Fruit fly (Drosophila melanogaster): Measurements from ENCODE around the gene Cyp4d2.

Gene Cyp4d2

dm6 chrX:2137587-2138341 is 38.0 kb upstream of the Cyp4d2 start (continued):
- peak; percentile 97 for TF ChIP-seq trh (GFP tag; optimal IDR thresholded peaks at IDR 0.05)
- peak; percentile 79 for TF ChIP-seq CTCF (GFP tag; optimal IDR thresholded peaks at IDR 0.05)
- peak; percentile 98 for TF ChIP-seq CG11504 (tag; optimal IDR thresholded peaks at IDR 0.05)
- TF ChIP-seq repo (GFP tag; optimal IDR thresholded peaks at IDR 0.05): peak; percentile 88
- TF ChIP-seq Atf-2 (GFP tag; optimal IDR thresholded peaks at IDR 0.05): peak; percentile 85
- peak; percentile 98 for TF ChIP-seq CG14710 (tag; optimal IDR thresholded peaks at IDR 0.05)
- TF ChIP-seq Spps (tag; optimal IDR thresholded peaks at IDR 0.05): peak; percentile 100
- peak; percentile 97 for TF ChIP-seq otp (GFP tag; IDR thresholded peaks at IDR 0.05)
- TF ChIP-seq wor (GFP tag; IDR thresholded peaks at IDR 0.05): peak; percentile 99
- peak; percentile 98 for TF ChIP-seq CG17328 (GFP tag; IDR thresholded peaks at IDR 0.05)
- TF ChIP-seq Neu2 (GFP tag; optimal IDR thresholded peaks at IDR 0.05; ENCODE audit: borderline replicate concordance): peak; percentile 53
- peak; percentile 92 for TF ChIP-seq Nf-YC (tag; optimal IDR thresholded peaks at IDR 0.05)
- TF ChIP-seq Rx (GFP tag; IDR thresholded peaks at IDR 0.05): peak; percentile 96
- TF ChIP-seq CG10267 (tag; optimal IDR thresholded peaks at IDR 0.05): peak; percentile 97
- TF ChIP-seq CG3726 (GFP tag; IDR thresholded peaks at IDR 0.05): peak; percentile 98
- TF ChIP-seq Camta (GFP tag; optimal IDR thresholded peaks at IDR 0.05): peak; percentile 96
- peak; percentile 95 for TF ChIP-seq Doc2 (GFP tag; IDR thresholded peaks at IDR 0.05)
- TF ChIP-seq cato (GFP tag; optimal IDR thresholded peaks at IDR 0.05; ENCODE audit: borderline replicate concordance): peak; percentile 97
- TF ChIP-seq Sry-β (GFP tag; optimal IDR thresholded peaks at IDR 0.05): peak; percentile 63
- TF ChIP-seq CG12236 (GFP tag; optimal IDR thresholded peaks at IDR 0.05): peak; percentile 90
- peak; percentile 96 for TF ChIP-seq CG8359 (GFP tag; optimal IDR thresholded peaks at IDR 0.05; ENCODE audit: borderline replicate concordance)
- TF ChIP-seq vnd (GFP tag; IDR thresholded peaks at IDR 0.05; ENCODE audit: partially characterized antibody): peak; percentile 80
- peak; percentile 97 for TF ChIP-seq corto (GFP tag; optimal IDR thresholded peaks at IDR 0.05)
- TF ChIP-seq zen2 (GFP tag; IDR thresholded peaks at IDR 0.05; ENCODE audit: partially characterized antibody): no peak; the same call in 2 of the 3 replicates
- peak; percentile 99 for TF ChIP-seq CG15601 (tag; optimal IDR thresholded peaks at IDR 0.05)
- peak; percentile 98 for TF ChIP-seq Drgx (GFP tag; IDR thresholded peaks at IDR 0.05)
- peak; percentile 71 for TF ChIP-seq dm (GFP tag; optimal IDR thresholded peaks at IDR 0.05)
- no peak for TF ChIP-seq hth (optimal IDR thresholded peaks at IDR 0.05)
- TF ChIP-seq CG14014 (GFP tag; IDR thresholded peaks at IDR 0.05): peak; percentile 99
- TF ChIP-seq pb (GFP tag; optimal IDR thresholded peaks at IDR 0.05): peak; percentile 80
- peak; percentile 81; the same call in 2 of the 3 replicates for TF ChIP-seq sr (GFP tag; IDR thresholded peaks at IDR 0.05)
- TF ChIP-seq onecut (GFP tag; IDR thresholded peaks at IDR 0.05): peak; percentile 95
- peak; percentile 99 for TF ChIP-seq CG10979 (tag; optimal IDR thresholded peaks at IDR 0.05)
- peak; percentile 49 for TF ChIP-seq bbx (GFP tag; IDR thresholded peaks at IDR 0.05; ENCODE audit: partially characterized antibody)
- peak; percentile 100 for TF ChIP-seq CG18599 (GFP tag; optimal IDR thresholded peaks at IDR 0.05)
- peak; percentile 97 for TF ChIP-seq CG31388 (GFP tag; optimal IDR thresholded peaks at IDR 0.05)
- peak; percentile 97 for TF ChIP-seq sens-2 (GFP tag; IDR thresholded peaks at IDR 0.05)
- TF ChIP-seq Dref (GFP tag; IDR thresholded peaks at IDR 0.05): peak; percentile 42
- TF ChIP-seq Gug (GFP tag; IDR thresholded peaks at IDR 0.05): peak; percentile 97
- TF ChIP-seq stwl (tag; optimal IDR thresholded peaks at IDR 0.05): peak; percentile 87
- TF ChIP-seq CG17829 (tag; optimal IDR thresholded peaks at IDR 0.05): peak; percentile 99
- TF ChIP-seq CG5245 (GFP tag; optimal IDR thresholded peaks at IDR 0.05): peak; percentile 97
- TF ChIP-seq sob (GFP tag; IDR thresholded peaks at IDR 0.05): peak; percentile 99
- peak; percentile 97 for TF ChIP-seq CG31224 (GFP tag; IDR thresholded peaks at IDR 0.05)
- peak; percentile 99 for TF ChIP-seq CG10147 (GFP tag; optimal IDR thresholded peaks at IDR 0.05)
- TF ChIP-seq CG11085 (GFP tag; IDR thresholded peaks at IDR 0.05): peak; percentile 98
- TF ChIP-seq jigr1 (GFP tag; IDR thresholded peaks at IDR 0.05): peak; percentile 98
- peak; percentile 93 for TF ChIP-seq ssp (GFP tag; IDR thresholded peaks at IDR 0.05)
- TF ChIP-seq unc-4 (GFP tag; IDR thresholded peaks at IDR 0.05; ENCODE audit: partially characterized antibody): no peak
- TF ChIP-seq CG7556 (GFP tag; optimal IDR thresholded peaks at IDR 0.05): peak; percentile 99

Measured in whole organism, embryonic.